Worm (Caenorhabditis elegans) whole organism, mixed stage, embryonic: Measurements from ENCODE around the gene cri-2.

ENCODE experiments used
- nhr-237 ChIP-seq: fragments of 150-350 bp; optimal IDR thresholded peaks from 2 replicates; lab custom pipeline; 2014; ENCODE audit warnings: missing biosample characterization, missing genetic modification characterization
- pha-4 ChIP-seq: fragments of 150-350 bp; optimal IDR thresholded peaks from 2 replicates; lab custom pipeline; 2018; ENCODE audit warnings: missing biosample characterization, missing genetic modification reagents, missing genetic modification characterization
- snpc-4 ChIP-seq: fragments of 150-350 bp; optimal IDR thresholded peaks from 2 replicates; lab custom pipeline; 2014; ENCODE audit warnings: missing biosample characterization, missing genetic modification characterization

- no peak for TF ChIP-seq snpc-4
- no peak for TF ChIP-seq nhr-237 (tag; lab: Kevin White, UChicago)
- no peak for TF ChIP-seq pha-4 (tag; lab: Kevin White, UChicago)
Measured at ce11 chrV:8211993-8212392, 10.4 kb downstream of the cri-2 start.
